Fruit fly (Drosophila melanogaster) whole organism, prepupa: ENCODE data around the gene CG33160.

Source experiments
- Blimp-1 ChIP-seq: fragments of 200-800 bp; sonication (Bioruptor generic); optimal IDR thresholded peaks from 3 replicates; lab custom pipeline; 2017; ENCODE audit warnings: missing biosample characterization, missing genetic modification characterization, mild to moderate bottlenecking, moderate library complexity, missing genetic modification reagents
- CG10631 ChIP-seq: fragments of 200-800 bp; sonication (Bioruptor generic); optimal IDR thresholded peaks from 2 replicates; lab custom pipeline; 2016; ENCODE audit warnings: missing biosample characterization, missing genetic modification characterization
- CG10669 ChIP-seq: fragments of 200-800 bp; sonication (Bioruptor generic); optimal IDR thresholded peaks from 3 replicates; lab custom pipeline; 2018; ENCODE audit warnings: missing biosample characterization, mild to moderate bottlenecking, missing genetic modification characterization, moderate library complexity
- CG11294 ChIP-seq: fragments of 200-800 bp; sonication (Bioruptor generic); IDR thresholded peaks from 2 replicates; pipeline ENCODE4 v1.3.6; 2022; ENCODE audit warnings: missing biosample characterization, missing genetic modification characterization
- CG11762 ChIP-seq: fragments of 200-800 bp; sonication (Bioruptor generic); optimal IDR thresholded peaks from 3 replicates; lab custom pipeline; 2016; ENCODE audit warnings: missing biosample characterization, missing genetic modification characterization; ENCODE audit not compliant: insufficient read depth
- CG11902 ChIP-seq: fragments of 200-800 bp; sonication (Bioruptor generic); optimal IDR thresholded peaks from 3 replicates; lab custom pipeline; 2016; ENCODE audit warnings: missing biosample characterization, missing genetic modification characterization
- CG16779 ChIP-seq: fragments of 200-800 bp; sonication (Bioruptor generic); optimal IDR thresholded peaks from 3 replicates; lab custom pipeline; 2017; ENCODE audit warnings: missing biosample characterization, mild to moderate bottlenecking, missing genetic modification characterization
- CG3032 ChIP-seq: fragments of 200-800 bp; optimal IDR thresholded peaks from 2 replicates; lab custom pipeline; 2019; ENCODE audit warnings: missing biosample characterization, mild to moderate bottlenecking, missing genetic modification characterization, moderate library complexity
- CG32006 ChIP-seq: fragments of 200-800 bp; sonication (Bioruptor generic); optimal IDR thresholded peaks from 3 replicates; lab custom pipeline; 2017; ENCODE audit warnings: missing biosample characterization, mild to moderate bottlenecking, missing genetic modification characterization
- CG34406 ChIP-seq: fragments of 200-800 bp; sonication (Bioruptor generic); optimal IDR thresholded peaks from 3 replicates; lab custom pipeline; 2016; ENCODE audit warnings: missing biosample characterization, missing genetic modification characterization
- CG4318 ChIP-seq: fragments of 200-800 bp; sonication (Bioruptor generic); optimal IDR thresholded peaks from 3 replicates; lab custom pipeline; 2017; ENCODE audit warnings: missing biosample characterization, mild to moderate bottlenecking, missing genetic modification characterization
- CG6163 ChIP-seq: fragments of 200-800 bp; sonication (Bioruptor generic); IDR thresholded peaks from 3 replicates; pipeline ENCODE4 v1.3.6; 2022; ENCODE audit warnings: missing biosample characterization, missing genetic modification characterization
- CG6276 ChIP-seq: fragments of 200-800 bp; sonication (Bioruptor generic); optimal IDR thresholded peaks from 2 replicates; lab custom pipeline; 2017; ENCODE audit warnings: missing biosample characterization, mild to moderate bottlenecking, missing genetic modification characterization
- CG7368 ChIP-seq: fragments of 200-800 bp; sonication (Bioruptor generic); optimal IDR thresholded peaks from 3 replicates; lab custom pipeline; 2016; ENCODE audit warnings: missing biosample characterization, missing genetic modification characterization
- CG8319 ChIP-seq: fragments of 200-800 bp; sonication (Bioruptor generic); optimal IDR thresholded peaks from 3 replicates; lab custom pipeline; 2016; ENCODE audit warnings: missing biosample characterization, missing genetic modification characterization
- CG9139 ChIP-seq: fragments of 200-800 bp; sonication (Bioruptor generic); optimal IDR thresholded peaks from 3 replicates; lab custom pipeline; 2017; ENCODE audit warnings: missing biosample characterization, mild to moderate bottlenecking, missing genetic modification characterization
- Eip75B ChIP-seq: fragments of 200-800 bp; sonication (Bioruptor generic); optimal IDR thresholded peaks from 3 replicates; lab custom pipeline; 2016; ENCODE audit warnings: missing biosample characterization, missing genetic modification characterization
- Eip78C ChIP-seq: fragments of 200-800 bp; sonication (Bioruptor generic); peaks from one replicate; lab custom pipeline; 2016; ENCODE audit warnings: missing biosample characterization, missing genetic modification characterization
- Eip93F ChIP-seq: fragments of 200-800 bp; sonication (Bioruptor generic); optimal IDR thresholded peaks from 2 replicates; lab custom pipeline; 2016; ENCODE audit warnings: missing biosample characterization, mild to moderate bottlenecking, missing genetic modification characterization
- Ets21C ChIP-seq: fragments of 200-800 bp; sonication (Bioruptor generic); optimal IDR thresholded peaks from 3 replicates; lab custom pipeline; 2016; ENCODE audit warnings: missing biosample characterization, missing genetic modification characterization
- Ets96B ChIP-seq: fragments of 200-800 bp; optimal IDR thresholded peaks from 2 replicates; lab custom pipeline; 2019; ENCODE audit warnings: missing biosample characterization, mild to moderate bottlenecking, missing genetic modification characterization, moderate library complexity
- Gug ChIP-seq: fragments of 200-800 bp; sonication (Bioruptor generic); IDR thresholded peaks from 2 replicates; pipeline ENCODE4 v1.3.6; 2022; ENCODE audit warnings: missing biosample characterization, missing genetic modification characterization
- Hr38 ChIP-seq: sonication (Bioruptor generic); optimal IDR thresholded peaks from 2 replicates; lab custom pipeline; 2016; ENCODE audit warnings: missing biosample characterization, missing genetic modification characterization
- Hr39 ChIP-seq: fragments of 200-800 bp; sonication (Bioruptor generic); optimal IDR thresholded peaks from 2 replicates; lab custom pipeline; 2016; ENCODE audit warnings: missing biosample characterization, missing genetic modification characterization
- Hr4 ChIP-seq: fragments of 200-800 bp; sonication (Bioruptor generic); optimal IDR thresholded peaks from 3 replicates; lab custom pipeline; 2016; ENCODE audit warnings: missing biosample characterization, missing genetic modification characterization
- Met ChIP-seq: fragments of 200-800 bp; sonication (Bioruptor generic); optimal IDR thresholded peaks from 3 replicates; lab custom pipeline; 2016; ENCODE audit warnings: missing biosample characterization, missing genetic modification characterization
- Smox ChIP-seq: fragments of 200-800 bp; sonication (Bioruptor generic); optimal IDR thresholded peaks from 3 replicates; lab custom pipeline; 2016; ENCODE audit warnings: missing biosample characterization, missing genetic modification characterization
- Sox102F ChIP-seq: fragments of 200-800 bp; sonication (Bioruptor generic); optimal IDR thresholded peaks from 2 replicates; lab custom pipeline; 2016; ENCODE audit warnings: missing biosample characterization, mild to moderate bottlenecking, missing genetic modification characterization
- Sox14 ChIP-seq: fragments of 200-800 bp; sonication (Bioruptor generic); optimal IDR thresholded peaks from 3 replicates; lab custom pipeline; 2016; ENCODE audit warnings: missing biosample characterization, missing genetic modification characterization
- achi ChIP-seq: fragments of 200-800 bp; sonication (Bioruptor generic); optimal IDR thresholded peaks from 3 replicates; lab custom pipeline; 2016; ENCODE audit warnings: missing biosample characterization, missing genetic modification characterization
- cyc ChIP-seq: fragments of 200-800 bp; sonication (Bioruptor generic); optimal IDR thresholded peaks from 3 replicates; lab custom pipeline; 2016; ENCODE audit warnings: missing biosample characterization, missing genetic modification characterization
- dac ChIP-seq: fragments of 200-800 bp; sonication (Bioruptor generic); optimal IDR thresholded peaks from 2 replicates; lab custom pipeline; 2017; ENCODE audit warnings: missing biosample characterization, mild to moderate bottlenecking, missing genetic modification characterization
- esn ChIP-seq: fragments of 200-800 bp; sonication (Bioruptor generic); optimal IDR thresholded peaks from 2 replicates; lab custom pipeline; 2016; ENCODE audit warnings: missing biosample characterization, mild to moderate bottlenecking, missing genetic modification characterization, moderate library complexity
- fd59A ChIP-seq: fragments of 200-800 bp; sonication (Bioruptor generic); optimal IDR thresholded peaks from 2 replicates; lab custom pipeline; 2017; ENCODE audit warnings: missing biosample characterization, mild to moderate bottlenecking, missing genetic modification characterization, missing genetic modification reagents
- fkh ChIP-seq: fragments of 200-800 bp; sonication (Bioruptor generic); optimal IDR thresholded peaks from 3 replicates; lab custom pipeline; 2017; ENCODE audit warnings: missing biosample characterization, mild to moderate bottlenecking, missing genetic modification characterization, moderate library complexity
- pdm3 ChIP-seq: fragments of 200-800 bp; sonication (Bioruptor generic); optimal IDR thresholded peaks from 3 replicates; lab custom pipeline; 2016; ENCODE audit warnings: missing biosample characterization, missing genetic modification characterization
- salr ChIP-seq, 2 experiments: fragments of 200-800 bp; sonication (Bioruptor generic); optimal IDR thresholded peaks; 3 replicates each; lab custom pipeline; 2016 to 2018; ENCODE audit warnings: missing biosample characterization in 2 of 2, missing genetic modification characterization in 2 of 2, mild to moderate bottlenecking in 1 of 2
- spab ChIP-seq: fragments of 200-800 bp; sonication (Bioruptor generic); optimal IDR thresholded peaks from 2 replicates; lab custom pipeline; 2017; ENCODE audit warnings: missing biosample characterization, mild to moderate bottlenecking, missing genetic modification characterization, missing genetic modification reagents
- ss ChIP-seq, 2 experiments: fragments of 200-800 bp; sonication (Bioruptor generic); optimal IDR thresholded peaks; 2 replicates in 1 of 2; 3 replicates in 1 of 2; lab custom pipeline; 2017 to 2018; ENCODE audit warnings: mild to moderate bottlenecking in 2 of 2, missing biosample characterization in 2 of 2, missing genetic modification characterization in 2 of 2, moderate library complexity in 1 of 2
- svp ChIP-seq: fragments of 200-800 bp; sonication (Bioruptor generic); peaks from one replicate; lab custom pipeline; 2016; ENCODE audit warnings: missing biosample characterization, missing genetic modification characterization
- topi ChIP-seq: fragments of 200-800 bp; sonication (Bioruptor generic); optimal IDR thresholded peaks from 3 replicates; lab custom pipeline; 2016; ENCODE audit warnings: missing biosample characterization, missing genetic modification characterization
- vri ChIP-seq: fragments of 200-800 bp; sonication (Bioruptor generic); optimal IDR thresholded peaks from 3 replicates; lab custom pipeline; 2016; ENCODE audit warnings: missing biosample characterization, mild to moderate bottlenecking, missing genetic modification characterization

Gene CG33160

dm6 chr3L:3247130-3248065 lies 41.2 kb upstream of the CG33160 start, which contains the start of gene CG43389 (continued):
- TF ChIP-seq Ets21C (GFP tag; lab: Kevin White, UChicago) (peak; percentile 96), CG7368 (GFP tag; lab: Kevin White, UChicago) (peak; percentile 65), dac (peak; percentile 40), ss (GFP tag; optimal IDR thresholded peaks at IDR 0.05; lab: Kevin White, UChicago) (peak; percentile 93 to 95), CG3032 (peak; percentile 89), cyc (GFP tag; lab: Kevin White, UChicago) (peak; percentile 95), CG10669 (GFP tag; lab: Kevin White, UChicago) (peak; percentile 87), salr (GFP tag; optimal IDR thresholded peaks at IDR 0.05; lab: Kevin White, UChicago) (peak; percentile 74 to 91), Hr39 (peak; percentile 98), Gug (peak; percentile 58), esn (GFP tag; lab: Kevin White, UChicago) (peak; percentile 99), pdm3 (GFP tag; lab: Kevin White, UChicago) (peak; percentile 94), CG11902 (peak; percentile 87), Eip93F (GFP tag; lab: Kevin White, UChicago) (peak; percentile 97), Hr4 (GFP tag; lab: Kevin White, UChicago) (peak; percentile 78), fkh (GFP tag; lab: Kevin White, UChicago) (no peak), svp (GFP tag; lab: Kevin White, UChicago) (peak; percentile 99), Smox (GFP tag; lab: Kevin White, UChicago) (peak; percentile 99), Sox14 (GFP tag; lab: Kevin White, UChicago) (peak; percentile 98), Met (GFP tag; lab: Kevin White, UChicago) (peak; percentile 98), Eip75B (GFP tag; lab: Kevin White, UChicago) (peak; percentile 89), Hr38 (no peak), Blimp-1 (GFP tag; lab: Kevin White, UChicago) (peak; percentile 87), CG34406 (GFP tag; lab: Kevin White, UChicago) (peak; percentile 97), Eip78C (GFP tag; lab: Kevin White, UChicago) (peak; percentile 98), CG10631 (GFP tag; lab: Kevin White, UChicago) (peak; percentile 92), CG11294 (GFP tag; lab: Robert Waterston, UW) (no peak), CG6163 (GFP tag; lab: Robert Waterston, UW) (peak; percentile 89), CG11762 (GFP tag; lab: Kevin White, UChicago) (peak; percentile 72), Sox102F (peak; percentile 99), spab (GFP tag; lab: Kevin White, UChicago) (peak; percentile 81), fd59A (GFP tag; lab: Kevin White, UChicago) (peak; percentile 92)

dm6 chr3L:3246378-3247129 lies 40.4 kb upstream of the CG33160 start:
- TF ChIP-seq dac (peak; percentile 67), CG32006 (GFP tag; lab: Kevin White, UChicago) (peak; percentile 72), vri (peak; percentile 94), Eip78C (GFP tag; lab: Kevin White, UChicago) (peak; percentile 86), fkh (GFP tag; lab: Kevin White, UChicago) (no peak), cyc (GFP tag; lab: Kevin White, UChicago) (peak; percentile 89), CG34406 (GFP tag; lab: Kevin White, UChicago) (peak; percentile 92), CG4318 (GFP tag; lab: Kevin White, UChicago) (peak; percentile 6), esn (GFP tag; lab: Kevin White, UChicago) (peak; percentile 90), CG10631 (GFP tag; lab: Kevin White, UChicago) (peak; percentile 82), CG8319 (GFP tag; lab: Kevin White, UChicago) (peak; percentile 87), CG6163 (GFP tag; lab: Robert Waterston, UW) (peak; percentile 99), Sox102F (peak; percentile 82), pdm3 (GFP tag; lab: Kevin White, UChicago) (peak; percentile 78), topi (peak; percentile 89), Eip75B (GFP tag; lab: Kevin White, UChicago) (peak; percentile 93), Ets21C (GFP tag; lab: Kevin White, UChicago) (peak; percentile 86), spab (GFP tag; lab: Kevin White, UChicago) (peak; percentile 100), fd59A (GFP tag; lab: Kevin White, UChicago) (peak; percentile 83), Ets96B (tag; lab: Kevin White, UChicago) (peak; percentile 99), CG9139 (peak; percentile 100), achi (GFP tag; lab: Kevin White, UChicago) (peak; percentile 85), Sox14 (GFP tag; lab: Kevin White, UChicago) (peak; percentile 63), Eip93F (GFP tag; lab: Kevin White, UChicago) (peak; percentile 98), CG7368 (GFP tag; lab: Kevin White, UChicago) (peak; percentile 91), CG16779 (tag; lab: Kevin White, UChicago) (peak; percentile 99), CG3032 (peak; percentile 99), svp (GFP tag; lab: Kevin White, UChicago) (peak; percentile 94), CG6276 (peak; percentile 94)
